Worm (Caenorhabditis elegans) whole organism, L1 larva: ENCODE measurements around the gene lurp-4.
A peak's percentile ranks its signal among the peaks of the same experiment; 100 is the strongest.

Experiments
- aly-2 ChIP-seq: fragments of 150-350 bp; optimal IDR thresholded peaks from 2 replicates; lab custom pipeline; 2014; ENCODE audit warnings: missing biosample characterization, missing genetic modification characterization
- ceh-63 ChIP-seq: fragments of 200-800 bp; sonication (Bioruptor generic); optimal IDR thresholded peaks from 2 replicates; lab custom pipeline; 2018; ENCODE audit warnings: mild to moderate bottlenecking, missing genetic modification characterization, missing compliant biosample characterization
- dpl-1 ChIP-seq, 3 experiments: fragments of 150-350 bp in 2 of 3; sonication (generic microtip) in 1 of 3; optimal IDR thresholded peaks; 2 replicates each; lab custom pipeline; 2014 to 2017; ENCODE audit warnings: missing biosample characterization in 3 of 3, missing genetic modification characterization in 3 of 3, missing genetic modification reagents in 3 of 3
- efl-1 ChIP-seq, 4 experiments: fragments of 150-350 bp; optimal IDR thresholded peaks in 3 of 4; peaks in 1 of 4; 1 replicate in 1 of 4; 2 replicates in 3 of 4; lab custom pipeline; 2014; ENCODE audit warnings: missing biosample characterization in 2 of 4, missing genetic modification characterization in 2 of 4, missing genetic modification reagents in 2 of 4
- efl-3 ChIP-seq: fragments of 200-800 bp; sonication (Bioruptor generic); optimal IDR thresholded peaks from 2 replicates; lab custom pipeline; 2018; ENCODE audit warnings: mild to moderate bottlenecking, missing genetic modification characterization, missing compliant biosample characterization
- elt-2 ChIP-seq: sonication (generic microtip); optimal IDR thresholded peaks from 2 replicates; lab custom pipeline; 2016; ENCODE audit warnings: missing genetic modification characterization, mild to moderate bottlenecking, inconsistent platforms, missing compliant biosample characterization, missing genetic modification reagents
- elt-3 ChIP-seq, 6 experiments: fragments of 150-350 bp in 1 of 6; sonication (generic microtip); optimal IDR thresholded peaks; 2 replicates each; lab custom pipeline; 2017 to 2018; ENCODE audit warnings: missing biosample characterization in 6 of 6, missing genetic modification characterization in 6 of 6, inconsistent platforms in 1 of 6
- ets-5 ChIP-seq: fragments of 200-800 bp; sonication (Bioruptor generic); IDR thresholded peaks from 2 replicates; pipeline ENCODE4 v1.3.6; 2022; ENCODE audit warnings: missing genetic modification characterization, missing compliant biosample characterization
- fkh-10 ChIP-seq: sonication (generic microtip); optimal IDR thresholded peaks from 2 replicates; lab custom pipeline; 2017; ENCODE audit warnings: missing biosample characterization, missing genetic modification reagents, missing genetic modification characterization
- fkh-4 ChIP-seq: sonication (generic microtip); optimal IDR thresholded peaks from 2 replicates; lab custom pipeline; 2016; ENCODE audit warnings: missing compliant biosample characterization, missing genetic modification characterization, borderline replicate concordance
- fos-1 ChIP-seq: fragments of 150-350 bp; optimal IDR thresholded peaks from 2 replicates; lab custom pipeline; 2014; ENCODE audit warnings: missing biosample characterization, missing genetic modification characterization
- hlh-4 ChIP-seq: sonication (generic microtip); optimal IDR thresholded peaks from 2 replicates; lab custom pipeline; 2016; ENCODE audit warnings: mild to moderate bottlenecking, missing genetic modification characterization, missing compliant biosample characterization
- hpl-2 ChIP-seq: fragments of 150-350 bp; optimal IDR thresholded peaks from 2 replicates; lab custom pipeline; 2014; ENCODE audit warnings: missing biosample characterization, missing genetic modification reagents, missing genetic modification characterization
- jun-1 ChIP-seq: fragments of 150-350 bp; optimal IDR thresholded peaks from 2 replicates; lab custom pipeline; 2014; ENCODE audit warnings: missing biosample characterization, missing genetic modification reagents, missing genetic modification characterization
- lin-14 ChIP-seq: fragments of 200-800 bp; sonication (Bioruptor generic); optimal IDR thresholded peaks from 2 replicates; lab custom pipeline; 2018; ENCODE audit warnings: mild to moderate bottlenecking, missing genetic modification characterization, moderate library complexity, missing compliant biosample characterization
- lin-15B ChIP-seq: fragments of 150-350 bp; sonication (generic microtip); optimal IDR thresholded peaks from 3 replicates; lab custom pipeline; 2014; ENCODE audit warnings: missing biosample characterization, missing genetic modification characterization
- lin-35 ChIP-seq, 2 experiments: fragments of 150-350 bp; optimal IDR thresholded peaks; 2 replicates each; lab custom pipeline; 2014; ENCODE audit warnings: missing biosample characterization in 2 of 2, missing genetic modification characterization in 2 of 2, missing genetic modification reagents in 2 of 2
- lir-3 ChIP-seq: sonication (generic microtip); optimal IDR thresholded peaks from 2 replicates; lab custom pipeline; 2016; ENCODE audit warnings: mild to moderate bottlenecking, missing genetic modification characterization, moderate library complexity, missing compliant biosample characterization; ENCODE audit not compliant: poor library complexity
- lsy-2 ChIP-seq, 2 experiments: fragments of 150-350 bp; optimal IDR thresholded peaks; 2 replicates each; lab custom pipeline; 2014; ENCODE audit warnings: missing biosample characterization in 2 of 2, missing genetic modification characterization in 2 of 2
- mab-9 ChIP-seq: fragments of 200-800 bp; sonication (Bioruptor generic); IDR thresholded peaks from 2 replicates; pipeline ENCODE4 v1.3.6; 2022; ENCODE audit warnings: missing genetic modification reagents, missing genetic modification characterization, missing compliant biosample characterization
- mdl-1 ChIP-seq, 2 experiments: fragments of 150-350 bp; optimal IDR thresholded peaks; 2 replicates each; lab custom pipeline; 2014 to 2017; ENCODE audit warnings: missing biosample characterization in 2 of 2, missing genetic modification characterization in 2 of 2, inconsistent platforms in 1 of 2
- mep-1 ChIP-seq: fragments of 150-350 bp; optimal IDR thresholded peaks from 2 replicates; lab custom pipeline; 2014; ENCODE audit warnings: missing biosample characterization, missing genetic modification characterization
- nhr-11 ChIP-seq: fragments of 150-350 bp; optimal IDR thresholded peaks from 2 replicates; lab custom pipeline; 2014; ENCODE audit warnings: missing biosample characterization, missing genetic modification characterization
- nhr-19 ChIP-seq: fragments of 200-800 bp; sonication (Bioruptor generic); conservative IDR thresholded peaks from 2 replicates; pipeline ENCODE4 v1.3.6; 2022; ENCODE audit warnings: missing genetic modification characterization, missing compliant biosample characterization
- nhr-20 ChIP-seq: sonication (generic microtip); optimal IDR thresholded peaks from 2 replicates; lab custom pipeline; 2016; ENCODE audit warnings: mild to moderate bottlenecking, missing genetic modification characterization, missing compliant biosample characterization
- nhr-47 ChIP-seq: sonication (generic microtip); optimal IDR thresholded peaks from 2 replicates; lab custom pipeline; 2016; ENCODE audit warnings: mild to moderate bottlenecking, missing genetic modification characterization, moderate library complexity, missing compliant biosample characterization
- nhr-71 ChIP-seq: sonication (generic microtip); optimal IDR thresholded peaks from 2 replicates; lab custom pipeline; 2016; ENCODE audit warnings: mild to moderate bottlenecking, missing genetic modification characterization, moderate library complexity, missing compliant biosample characterization
- nhr-76 ChIP-seq: sonication (generic microtip); optimal IDR thresholded peaks from 2 replicates; lab custom pipeline; 2017; ENCODE audit warnings: missing biosample characterization, missing genetic modification characterization
- nhr-84 ChIP-seq: sonication (generic microtip); optimal IDR thresholded peaks from 2 replicates; lab custom pipeline; 2017; ENCODE audit warnings: missing biosample characterization, missing genetic modification characterization
- nhr-85 ChIP-seq: sonication (generic microtip); peaks from one replicate; lab custom pipeline; 2016; ENCODE audit warnings: missing genetic modification characterization, inconsistent platforms, missing compliant biosample characterization
- nhr-90 ChIP-seq: sonication (generic microtip); optimal IDR thresholded peaks from 2 replicates; lab custom pipeline; 2016; ENCODE audit warnings: mild to moderate bottlenecking, missing genetic modification characterization, missing compliant biosample characterization; ENCODE audit not compliant: poor library complexity
- pqm-1 ChIP-seq: sonication (generic microtip); optimal IDR thresholded peaks from 3 replicates; lab custom pipeline; 2017; ENCODE audit warnings: missing biosample characterization, missing genetic modification characterization
- rnt-1 ChIP-seq: sonication (generic microtip); optimal IDR thresholded peaks from 2 replicates; lab custom pipeline; 2016; ENCODE audit warnings: mild to moderate bottlenecking, missing genetic modification characterization, moderate library complexity, missing compliant biosample characterization
- snpc-4 ChIP-seq: fragments of 150-350 bp; optimal IDR thresholded peaks from 2 replicates; lab custom pipeline; 2014; ENCODE audit warnings: missing biosample characterization, missing genetic modification characterization
- sptf-1 ChIP-seq: fragments of 150-350 bp; optimal IDR thresholded peaks from 2 replicates; lab custom pipeline; 2014; ENCODE audit warnings: missing biosample characterization, missing genetic modification characterization
- unc-62 ChIP-seq: fragments of 150-350 bp; optimal IDR thresholded peaks from 2 replicates; lab custom pipeline; 2014; ENCODE audit warnings: missing biosample characterization, missing genetic modification reagents, missing genetic modification characterization
- unc-86 ChIP-seq: sonication (generic microtip); optimal IDR thresholded peaks from 2 replicates; lab custom pipeline; 2016; ENCODE audit warnings: missing genetic modification characterization, missing compliant biosample characterization
- vab-15 ChIP-seq: sonication (generic microtip); optimal IDR thresholded peaks from 2 replicates; lab custom pipeline; 2017; ENCODE audit warnings: missing genotype, mild to moderate bottlenecking, missing genetic modification characterization, missing compliant biosample characterization
- xbp-1 ChIP-seq: sonication (generic microtip); optimal IDR thresholded peaks from 2 replicates; lab custom pipeline; 2016; ENCODE audit warnings: missing genetic modification characterization, missing compliant biosample characterization
- zag-1 ChIP-seq: fragments of 150-350 bp; optimal IDR thresholded peaks from 2 replicates; lab custom pipeline; 2014; ENCODE audit warnings: missing biosample characterization, missing genetic modification characterization
- zip-4 ChIP-seq: fragments of 200-800 bp; sonication (Bioruptor generic); optimal IDR thresholded peaks from 2 replicates; lab custom pipeline; 2018; ENCODE audit warnings: mild to moderate bottlenecking, missing genetic modification characterization, moderate library complexity, missing compliant biosample characterization
- ztf-4 ChIP-seq: fragments of 150-350 bp; optimal IDR thresholded peaks from 2 replicates; lab custom pipeline; 2014; ENCODE audit warnings: missing biosample characterization, missing genetic modification characterization

lurp-4 gene

DNA sequence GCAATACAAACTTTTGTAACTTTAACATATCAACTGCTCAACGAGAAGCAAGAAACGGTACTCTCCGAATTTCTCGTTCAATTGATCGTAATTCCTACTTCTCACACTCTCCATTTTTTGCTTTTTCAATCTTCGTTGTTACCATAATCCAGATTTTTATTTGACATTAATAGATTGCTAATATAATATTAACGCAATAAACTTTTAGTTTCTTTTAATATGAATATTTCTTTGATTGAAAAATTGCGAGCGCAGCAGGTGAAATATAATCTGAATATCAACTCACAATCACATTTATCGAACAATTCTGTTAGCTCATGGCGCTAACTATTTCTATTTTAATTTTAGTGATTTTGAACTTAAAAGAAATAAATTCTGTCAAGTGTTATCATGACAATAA lies at the start of gene lurp-4:
TSS of gene lurp-4 (plus strand) at position 301 of the 400 bp plus-strand sequence.
- no peak for TF ChIP-seq vab-15 (tag; lab: Kevin White, UChicago)
- TF ChIP-seq zip-4 (GFP tag; lab: Kevin White, UChicago), result no peak
- TF ChIP-seq zag-1, result no peak
- no peak for TF ChIP-seq fos-1 (tag; lab: Kevin White, UChicago)
- no peak for TF ChIP-seq efl-1 (optimal IDR thresholded peaks at IDR 0.05; lab: Kevin White, UChicago)
- TF ChIP-seq efl-1 (GFP tag; optimal IDR thresholded peaks at IDR 0.05 in 1 of 2; lab: Kevin White, UChicago), result no peak
- no peak for TF ChIP-seq lir-3 (tag; lab: Kevin White, UChicago)
- no peak for TF ChIP-seq ztf-4 (tag; lab: Kevin White, UChicago)
- no peak for TF ChIP-seq lin-15B (tag; lab: Kevin White, UChicago)
- TF ChIP-seq hlh-4 (tag; lab: Kevin White, UChicago), result no peak
- no peak for TF ChIP-seq unc-62 (GFP tag; lab: Kevin White, UChicago)
- no peak for TF ChIP-seq aly-2 (tag; lab: Kevin White, UChicago)
- no peak for TF ChIP-seq mdl-1 (tag; optimal IDR thresholded peaks at IDR 0.05; lab: Kevin White, UChicago)
- TF ChIP-seq fkh-4 (tag; lab: Kevin White, UChicago), result no peak
- TF ChIP-seq sptf-1 (tag; lab: Kevin White, UChicago), result no peak
- no peak for TF ChIP-seq lsy-2 (tag; optimal IDR thresholded peaks at IDR 0.05; lab: Kevin White, UChicago)
- no peak for TF ChIP-seq unc-86 (tag; lab: Kevin White, UChicago)
- no peak for TF ChIP-seq mep-1 (tag; lab: Kevin White, UChicago)
- TF ChIP-seq xbp-1 (tag; lab: Kevin White, UChicago), result no peak
- no peak for TF ChIP-seq fkh-10 (GFP tag; lab: Kevin White, UChicago)
- no peak for TF ChIP-seq lin-14

ce11 chrV:13043195-13043762 lies 49.2 kb upstream of the lurp-4 start, which contains the start of gene lap-2:
lap-2 (plus strand) TSS chrV:13043712.
- TF ChIP-seq nhr-11 (tag; lab: Kevin White, UChicago) (no peak), jun-1 (tag; lab: Kevin White, UChicago) (peak; percentile 5), lin-35 (GFP tag; optimal IDR thresholded peaks at IDR 0.05; lab: Kevin White, UChicago) (peak in 1 of 2 experiments; percentile 39), mab-9 (GFP tag; lab: Robert Waterston, UW) (no peak), zip-4 (GFP tag; lab: Kevin White, UChicago) (no peak), snpc-4 (tag; lab: Kevin White, UChicago) (no peak), lin-14 (peak; percentile 41), pqm-1 (tag; lab: Kevin White, UChicago) (peak; percentile 21), nhr-76 (tag; lab: Kevin White, UChicago) (no peak), ceh-63 (GFP tag; lab: Kevin White, UChicago) (no peak), xbp-1 (tag; lab: Kevin White, UChicago) (no peak), efl-1 (optimal IDR thresholded peaks at IDR 0.05; lab: Kevin White, UChicago) (no peak), efl-1 (GFP tag; optimal IDR thresholded peaks at IDR 0.05 in 1 of 2; lab: Kevin White, UChicago) (peak in 1 of 2 experiments; percentile 6), elt-2 (tag; lab: Kevin White, UChicago) (peak; percentile 91), sptf-1 (tag; lab: Kevin White, UChicago) (no peak), nhr-71 (tag; lab: Kevin White, UChicago) (peak; percentile 54), nhr-90 (tag; lab: Kevin White, UChicago) (no peak), nhr-85 (tag; lab: Kevin White, UChicago) (peak; percentile 19), rnt-1 (tag; lab: Kevin White, UChicago) (no peak), dpl-1 (GFP tag; optimal IDR thresholded peaks at IDR 0.05; lab: Kevin White, UChicago) (peak in 1 of 3 experiments; percentile 3), efl-3 (GFP tag; lab: Kevin White, UChicago) (no peak), nhr-19 (GFP tag; lab: Robert Waterston, UW) (0 out of 2 replicates have a peak, but pooled peaks have one; percentile 13), elt-3 (tag; optimal IDR thresholded peaks at IDR 0.05; lab: Kevin White, UChicago) (no peak), nhr-47 (tag; lab: Kevin White, UChicago) (no peak), hpl-2 (GFP tag; lab: Kevin White, UChicago) (no peak), nhr-84 (tag; lab: Kevin White, UChicago) (no peak), ets-5 (GFP tag; lab: Robert Waterston, UW) (no peak), nhr-20 (tag; lab: Kevin White, UChicago) (peak; percentile 29)
